Worm (Caenorhabditis elegans) whole organism, young adult: ENCODE results near the gene F28B12.1.

Source experiments
- B0019.2 ChIP-seq: fragments of 200-800 bp; sonication (Bioruptor generic); conservative IDR thresholded peaks from 2 replicates; pipeline ENCODE4 v1.3.6; 2022; ENCODE audit warnings: missing genetic modification reagents, missing genetic modification characterization, missing compliant biosample characterization
- C06A6.2 ChIP-seq: fragments of 200-800 bp; sonication (Bioruptor generic); conservative IDR thresholded peaks from 2 replicates; pipeline ENCODE4 v1.3.6; 2022; ENCODE audit warnings: missing genetic modification characterization, missing compliant biosample characterization
- F22D6.2 ChIP-seq: sonication (generic microtip); optimal IDR thresholded peaks from 2 replicates; lab custom pipeline; 2016; ENCODE audit warnings: mild to moderate bottlenecking, missing genetic modification characterization, missing compliant biosample characterization
- F37B4.10 ChIP-seq: fragments of 200-800 bp; sonication (Bioruptor generic); IDR thresholded peaks from 2 replicates; pipeline ENCODE4 v1.3.6; 2022; ENCODE audit warnings: missing genetic modification characterization, missing compliant biosample characterization
- F57A8.1 ChIP-seq: fragments of 200-800 bp; sonication (Bioruptor generic); optimal IDR thresholded peaks from 2 replicates; lab custom pipeline; 2018; ENCODE audit warnings: mild to moderate bottlenecking, missing genetic modification characterization, moderate library complexity, missing compliant biosample characterization
- F57C9.4 ChIP-seq: sonication (generic microtip); optimal IDR thresholded peaks from 2 replicates; lab custom pipeline; 2017; ENCODE audit warnings: mild to moderate bottlenecking, missing genetic modification characterization, missing compliant biosample characterization
- T26A5.8 ChIP-seq: sonication (generic microtip); optimal IDR thresholded peaks from 2 replicates; lab custom pipeline; 2016; ENCODE audit warnings: missing genetic modification characterization, missing compliant biosample characterization
- Y53F4B.3 ChIP-seq: fragments of 200-800 bp; sonication (Bioruptor generic); IDR thresholded peaks from 2 replicates; pipeline ENCODE4 v1.3.6; 2022; ENCODE audit warnings: missing genetic modification reagents, missing genetic modification characterization, missing compliant biosample characterization
- Y56A3A.18 ChIP-seq: fragments of 200-800 bp; sonication (Bioruptor generic); IDR thresholded peaks from 2 replicates; pipeline ENCODE4 v1.3.6; 2022; ENCODE audit warnings: missing genetic modification reagents, missing genetic modification characterization, missing compliant biosample characterization
- Y79H2A.3 ChIP-seq: fragments of 200-800 bp; sonication (Bioruptor generic); conservative IDR thresholded peaks from 2 replicates; pipeline ENCODE4 v1.3.6; 2022; ENCODE audit warnings: missing genetic modification reagents, missing genetic modification characterization, missing compliant biosample characterization
- Y95B8A.8 ChIP-seq: fragments of 200-800 bp; sonication (Bioruptor generic); IDR thresholded peaks from 2 replicates; pipeline ENCODE4 v1.3.6; 2022; ENCODE audit warnings: missing genetic modification reagents, missing genetic modification characterization, missing compliant biosample characterization
- aptf-2 ChIP-seq: fragments of 200-800 bp; sonication (Bioruptor generic); conservative IDR thresholded peaks from 2 replicates; pipeline ENCODE4 v1.3.6; 2022; ENCODE audit warnings: missing genetic modification reagents, missing genetic modification characterization, missing compliant biosample characterization
- aptf-3 ChIP-seq: fragments of 200-800 bp; sonication (Bioruptor generic); IDR thresholded peaks from 2 replicates; pipeline ENCODE4 v1.3.6; 2022; ENCODE audit warnings: missing genetic modification characterization, missing compliant biosample characterization
- athp-1 ChIP-seq: sonication (generic microtip); optimal IDR thresholded peaks from 2 replicates; lab custom pipeline; 2017; ENCODE audit warnings: mild to moderate bottlenecking, missing genetic modification characterization, missing compliant biosample characterization
- cebp-2 ChIP-seq: fragments of 200-800 bp; sonication (Bioruptor generic); IDR thresholded peaks from 2 replicates; pipeline ENCODE4 v1.3.6; 2022; ENCODE audit warnings: missing genetic modification characterization, missing compliant biosample characterization
- ceh-79 ChIP-seq: sonication (generic microtip); optimal IDR thresholded peaks from 2 replicates; lab custom pipeline; 2017; ENCODE audit warnings: mild to moderate bottlenecking, missing genetic modification characterization, missing compliant biosample characterization
- ceh-91 ChIP-seq: fragments of 200-800 bp; sonication (Bioruptor generic); IDR thresholded peaks from 2 replicates; pipeline ENCODE4 v1.3.6; 2022; ENCODE audit warnings: missing genetic modification reagents, missing genetic modification characterization, missing compliant biosample characterization
- chd-7 ChIP-seq: sonication (generic microtip); optimal IDR thresholded peaks from 2 replicates; lab custom pipeline; 2016; ENCODE audit warnings: mild to moderate bottlenecking, missing genetic modification characterization, moderate library complexity, missing compliant biosample characterization
- dpl-1 ChIP-seq: fragments of 150-350 bp; optimal IDR thresholded peaks from 2 replicates; lab custom pipeline; 2014; ENCODE audit warnings: missing biosample characterization, missing genetic modification reagents, missing genetic modification characterization
- efl-1 ChIP-seq: fragments of 150-350 bp; optimal IDR thresholded peaks from 2 replicates; lab custom pipeline; 2014; ENCODE audit warnings: missing biosample characterization, missing genetic modification reagents, missing genetic modification characterization
- egl-18 ChIP-seq: fragments of 200-800 bp; sonication (Bioruptor generic); IDR thresholded peaks from 2 replicates; pipeline ENCODE4 v1.3.6; 2022; ENCODE audit warnings: missing genetic modification reagents, missing genetic modification characterization, missing compliant biosample characterization
- fkh-3 ChIP-seq: sonication (generic microtip); optimal IDR thresholded peaks from 2 replicates; lab custom pipeline; 2016; ENCODE audit warnings: mild to moderate bottlenecking, missing genetic modification characterization, missing compliant biosample characterization
- gei-17 ChIP-seq: fragments of 200-800 bp; sonication (Bioruptor generic); optimal IDR thresholded peaks from 2 replicates; lab custom pipeline; 2018; ENCODE audit warnings: mild to moderate bottlenecking, missing genetic modification characterization, missing compliant biosample characterization
- hlh-12 ChIP-seq: sonication (generic microtip); optimal IDR thresholded peaks from 2 replicates; lab custom pipeline; 2016; ENCODE audit warnings: missing genetic modification characterization, missing compliant biosample characterization
- hmg-20 ChIP-seq: fragments of 200-800 bp; sonication (Bioruptor generic); IDR thresholded peaks from 2 replicates; pipeline ENCODE4 v1.3.6; 2022; ENCODE audit warnings: missing genetic modification reagents, missing genetic modification characterization, missing compliant biosample characterization
- lin-35 ChIP-seq, 3 experiments: fragments of 150-350 bp in 2 of 3; sonication (generic microtip) in 1 of 3; optimal IDR thresholded peaks; 2 replicates each; lab custom pipeline; 2014 to 2018; ENCODE audit warnings: missing biosample characterization in 3 of 3, missing genetic modification characterization in 3 of 3, missing genetic modification reagents in 3 of 3
- lin-40 ChIP-seq: sonication (generic microtip); optimal IDR thresholded peaks from 2 replicates; lab custom pipeline; 2016; ENCODE audit warnings: missing genetic modification characterization, mild to moderate bottlenecking, missing compliant biosample characterization, missing genotype, missing genetic modification reagents
- lin-54 ChIP-seq: fragments of 200-800 bp; sonication (Bioruptor generic); optimal IDR thresholded peaks from 2 replicates; lab custom pipeline; 2018; ENCODE audit warnings: mild to moderate bottlenecking, missing genetic modification characterization, missing compliant biosample characterization
- lir-1 ChIP-seq: fragments of 200-800 bp; sonication (Bioruptor generic); conservative IDR thresholded peaks from 2 replicates; pipeline ENCODE4 v1.3.6; 2022; ENCODE audit warnings: missing genetic modification reagents, missing genetic modification characterization, missing compliant biosample characterization
- lsy-27 ChIP-seq: sonication (generic microtip); optimal IDR thresholded peaks from 2 replicates; lab custom pipeline; 2017; ENCODE audit warnings: missing genetic modification characterization, mild to moderate bottlenecking, missing compliant biosample characterization, antibody characterized with exemption, missing genotype, borderline replicate concordance; ENCODE audit not compliant: insufficient read depth
- madf-8 ChIP-seq: fragments of 200-800 bp; sonication (Bioruptor generic); conservative IDR thresholded peaks from 2 replicates; pipeline ENCODE4 v1.3.6; 2022; ENCODE audit warnings: missing genetic modification reagents, missing genetic modification characterization, missing compliant biosample characterization
- mcd-1 ChIP-seq: fragments of 200-800 bp; sonication (Bioruptor generic); IDR thresholded peaks from 2 replicates; pipeline ENCODE4 v1.3.6; 2022; ENCODE audit warnings: missing genetic modification reagents, missing genetic modification characterization, missing compliant biosample characterization
- mes-4 ChIP-seq: sonication (generic microtip); optimal IDR thresholded peaks from 2 replicates; lab custom pipeline; 2016; ENCODE audit warnings: missing genotype, missing genetic modification characterization, missing compliant biosample characterization
- mxl-1 ChIP-seq: sonication (generic microtip); optimal IDR thresholded peaks from 2 replicates; lab custom pipeline; 2016; ENCODE audit warnings: missing genetic modification characterization, missing compliant biosample characterization
- nfya-2 ChIP-seq: fragments of 200-800 bp; sonication (Bioruptor generic); IDR thresholded peaks from 2 replicates; pipeline ENCODE4 v1.3.6; 2022; ENCODE audit warnings: missing genetic modification reagents, missing genetic modification characterization, missing compliant biosample characterization
- nhr-179 ChIP-seq: sonication (generic microtip); optimal IDR thresholded peaks from 2 replicates; lab custom pipeline; 2016; ENCODE audit warnings: mild to moderate bottlenecking, missing genetic modification characterization, missing compliant biosample characterization
- nhr-80 ChIP-seq: sonication (generic microtip); optimal IDR thresholded peaks from 2 replicates; lab custom pipeline; 2016; ENCODE audit warnings: missing genetic modification characterization, missing compliant biosample characterization
- nhr-90 ChIP-seq: sonication (generic microtip); optimal IDR thresholded peaks from 2 replicates; lab custom pipeline; 2016; ENCODE audit warnings: missing genotype, mild to moderate bottlenecking, missing genetic modification characterization, missing compliant biosample characterization
- sdz-38 ChIP-seq: sonication (generic microtip); optimal IDR thresholded peaks from 2 replicates; lab custom pipeline; 2016; ENCODE audit warnings: missing genotype, missing genetic modification characterization, missing compliant biosample characterization
- sea-2 ChIP-seq: fragments of 200-800 bp; sonication (Bioruptor generic); IDR thresholded peaks from 2 replicates; pipeline ENCODE4 v1.3.6; 2022; ENCODE audit warnings: missing genetic modification characterization, missing compliant biosample characterization
- sptf-2 ChIP-seq: fragments of 200-800 bp; sonication (Bioruptor generic); optimal IDR thresholded peaks from 2 replicates; lab custom pipeline; 2018; ENCODE audit warnings: mild to moderate bottlenecking, missing genetic modification characterization, missing compliant biosample characterization
- tbp1 ChIP-seq: fragments of 200-800 bp; sonication (Bioruptor generic); optimal IDR thresholded peaks from 2 replicates; lab custom pipeline; 2018; ENCODE audit warnings: mild to moderate bottlenecking, missing genetic modification characterization, missing compliant biosample characterization
- tlf-1 ChIP-seq: fragments of 200-800 bp; sonication (Bioruptor generic); optimal IDR thresholded peaks from 2 replicates; lab custom pipeline; 2018; ENCODE audit warnings: mild to moderate bottlenecking, missing genetic modification characterization, missing compliant biosample characterization
- xnd-1 ChIP-seq: sonication (generic microtip); optimal IDR thresholded peaks from 2 replicates; lab custom pipeline; 2016; ENCODE audit warnings: missing genotype, missing genetic modification reagents, missing genetic modification characterization, missing compliant biosample characterization
- zim-3 ChIP-seq: sonication (generic microtip); optimal IDR thresholded peaks from 2 replicates; lab custom pipeline; 2017; ENCODE audit warnings: mild to moderate bottlenecking, missing genetic modification characterization, moderate library complexity, missing compliant biosample characterization
- ztf-18 ChIP-seq: sonication (generic microtip); optimal IDR thresholded peaks from 2 replicates; lab custom pipeline; 2016; ENCODE audit warnings: missing genotype, mild to moderate bottlenecking, missing genetic modification characterization, missing compliant biosample characterization

Gene F28B12.1

ce11 chrII:5968037-5968436 is 25.3 kb downstream of the F28B12.1 start, which contains the start of gene B0034.1 (continued):
- TF ChIP-seq sptf-2, result no peak
- TF ChIP-seq, all 124 proteins: peak for 0

- no peak for TF ChIP-seq hlh-12 (tag; lab: Kevin White, UChicago)
- no peak for TF ChIP-seq aptf-2 (GFP tag; lab: Robert Waterston, UW)
- TF ChIP-seq T26A5.8 (tag; lab: Kevin White, UChicago), result no peak
- no peak for TF ChIP-seq Y53F4B.3 (GFP tag; lab: Robert Waterston, UW)
- no peak for TF ChIP-seq mxl-1 (tag; lab: Kevin White, UChicago)
- TF ChIP-seq zim-3 (tag; lab: Kevin White, UChicago), result no peak
- TF ChIP-seq chd-7 (tag; lab: Kevin White, UChicago), result no peak
- no peak for TF ChIP-seq Y79H2A.3
- TF ChIP-seq efl-1 (GFP tag; lab: Kevin White, UChicago), result no peak
- no peak for TF ChIP-seq lin-54
- no peak for TF ChIP-seq hmg-20 (GFP tag; lab: Robert Waterston, UW)
- no peak for TF ChIP-seq tlf-1 (GFP tag; lab: Kevin White, UChicago)
- TF ChIP-seq lir-1 (GFP tag; lab: Robert Waterston, UW), result no peak
- no peak for TF ChIP-seq mes-4 (tag; lab: Kevin White, UChicago)
- TF ChIP-seq lin-40 (tag; lab: Kevin White, UChicago), result no peak
- no peak for TF ChIP-seq sea-2
- TF ChIP-seq lin-35 (GFP tag; optimal IDR thresholded peaks at IDR 0.05; lab: Kevin White, UChicago), result no peak
- TF ChIP-seq B0019.2, result no peak
Measured at ce11 chrII:5969303-5969702, 26.6 kb downstream of the F28B12.1 start, which contains the start of gene B0034.4. TSS of gene B0034.4 (minus strand) at chrII:5969531.

- no peak for TF ChIP-seq fkh-3
- TF ChIP-seq F57A8.1 (GFP tag; lab: Kevin White, UChicago), result no peak
- no peak for TF ChIP-seq sdz-38 (tag; lab: Kevin White, UChicago)
- TF ChIP-seq nhr-179 (tag; lab: Kevin White, UChicago), result no peak
- TF ChIP-seq C06A6.2, result no peak
- TF ChIP-seq egl-18 (GFP tag; lab: Robert Waterston, UW), result no peak
- TF ChIP-seq ceh-91 (GFP tag; lab: Robert Waterston, UW), result no peak
- TF ChIP-seq F57C9.4, result no peak
- TF ChIP-seq F37B4.10, result no peak
- no peak for TF ChIP-seq F22D6.2 (tag; lab: Kevin White, UChicago)
- no peak for TF ChIP-seq nfya-2 (GFP tag; lab: Robert Waterston, UW)
- TF ChIP-seq nhr-80 (tag; lab: Kevin White, UChicago), result no peak
- no peak for TF ChIP-seq gei-17
Measured at ce11 chrII:5974878-5975277, 32.2 kb downstream of the F28B12.1 start, which contains the start of gene B0034.5. TSS of gene B0034.5 (minus strand) at chrII:5974978.

- TF ChIP-seq dpl-1 (GFP tag; lab: Kevin White, UChicago) (no peak), ceh-79 (tag; lab: Kevin White, UChicago) (no peak), nhr-90 (tag; lab: Kevin White, UChicago) (no peak), tbp1 (GFP tag; lab: Kevin White, UChicago) (no peak), ztf-18 (tag; lab: Kevin White, UChicago) (no peak), Y95B8A.8 (no peak), mcd-1 (GFP tag; lab: Robert Waterston, UW) (no peak), athp-1 (tag; lab: Kevin White, UChicago) (no peak), hlh-12 (tag; lab: Kevin White, UChicago) (no peak), madf-8 (no peak), cebp-2 (no peak), Y56A3A.18 (no peak), B0019.2 (no peak), lsy-27 (tag; lab: Kevin White, UChicago) (no peak), aptf-3 (GFP tag; lab: Robert Waterston, UW) (no peak), xnd-1 (tag; lab: Kevin White, UChicago) (no peak), sptf-2 (no peak)
- TF ChIP-seq, all 124 proteins: peak for 0
Measured at ce11 chrII:5988224-5988623, 45.5 kb downstream of the F28B12.1 start, which contains the start of gene ins-2. TSS of gene ins-2 (plus strand) at chrII:5988524.
